Worm (Caenorhabditis elegans): ENCODE results near the gene F14H12.3.

F14H12.3 gene

ce11 chrX:4388834-4389409, 44.9 kb downstream of the F14H12.3 start, which contains the start of gene dpy-23 (continued):
- TF ChIP-seq hlh-17 (GFP tag; optimal IDR thresholded peaks at IDR 0.05; ENCODE audit: borderline replicate concordance) (no peak), zag-1 (tag; optimal IDR thresholded peaks at IDR 0.05) (peak; percentile 59), ceh-88 (GFP tag; IDR thresholded peaks at IDR 0.05) (peak; percentile 66; the same call in 1 of the 2 replicates), fkh-8 (tag; optimal IDR thresholded peaks at IDR 0.05) (peak; percentile 98), dsc-1 (tag; optimal IDR thresholded peaks at IDR 0.05) (peak; percentile 91), isw-1 (GFP tag; IDR thresholded peaks at IDR 0.05) (peak; percentile 83), aha-1 (tag; optimal IDR thresholded peaks at IDR 0.05) (peak; percentile 56), nhr-237 (tag; optimal IDR thresholded peaks at IDR 0.05) (peak; percentile 92), dpl-1 (GFP tag; optimal IDR thresholded peaks at IDR 0.05) (peak; percentile 57 to 63 (median 61)), vab-15 (tag; optimal IDR thresholded peaks at IDR 0.05) (peak; percentile 67), lin-15B (tag; optimal IDR thresholded peaks at IDR 0.05) (peak; percentile 38), Y116A8C.19 (tag; optimal IDR thresholded peaks at IDR 0.05; ENCODE audit: borderline replicate concordance) (no peak), ceh-90 (tag; optimal IDR thresholded peaks at IDR 0.05) (no peak)

ce11 chrX:4391680-4392079, 47.7 kb downstream of the F14H12.3 start:
- TF ChIP-seq efl-1 (optimal IDR thresholded peaks at IDR 0.05) (no peak), efl-1 (GFP tag; optimal IDR thresholded peaks at IDR 0.05 in 1 of 2) (no peak), ceh-82 (tag; optimal IDR thresholded peaks at IDR 0.05) (peak in 1 of 3 experiments; percentile 2), tlp-1 (tag; optimal IDR thresholded peaks at IDR 0.05) (no peak), lin-14 (GFP tag; optimal IDR thresholded peaks at IDR 0.05) (peak; percentile 63)

Data from whole organism, L1 larva.